Worm (Caenorhabditis elegans) whole organism, young adult: ENCODE data around the gene dao-3.

Experiments
- B0019.2 ChIP-seq: fragments of 200-800 bp; sonication (Bioruptor generic); conservative IDR thresholded peaks from 2 replicates; pipeline ENCODE4 v1.3.6; 2022; ENCODE audit warnings: missing genetic modification reagents, missing genetic modification characterization, missing compliant biosample characterization
- D2030.7 ChIP-seq: fragments of 200-800 bp; sonication (Bioruptor generic); IDR thresholded peaks from 2 replicates; pipeline ENCODE4 v1.3.6; 2022; ENCODE audit warnings: missing genetic modification reagents, missing genetic modification characterization, missing compliant biosample characterization
- F22D6.2 ChIP-seq: sonication (generic microtip); optimal IDR thresholded peaks from 2 replicates; lab custom pipeline; 2016; ENCODE audit warnings: mild to moderate bottlenecking, missing genetic modification characterization, missing compliant biosample characterization
- F23B12.7 ChIP-seq: sonication (generic microtip); optimal IDR thresholded peaks from 2 replicates; lab custom pipeline; 2017; ENCODE audit warnings: missing genetic modification characterization, mild to moderate bottlenecking, missing compliant biosample characterization, antibody characterized with exemption, moderate library complexity; ENCODE audit not compliant: insufficient read depth
- K11D2.4 ChIP-seq: fragments of 200-800 bp; sonication (Bioruptor generic); IDR thresholded peaks from 2 replicates; pipeline ENCODE4 v1.3.6; 2022; ENCODE audit warnings: missing genetic modification reagents, missing genetic modification characterization, missing compliant biosample characterization
- T26A5.8 ChIP-seq: sonication (generic microtip); optimal IDR thresholded peaks from 2 replicates; lab custom pipeline; 2016; ENCODE audit warnings: missing genetic modification characterization, missing compliant biosample characterization
- Y53F4B.3 ChIP-seq: fragments of 200-800 bp; sonication (Bioruptor generic); IDR thresholded peaks from 2 replicates; pipeline ENCODE4 v1.3.6; 2022; ENCODE audit warnings: missing genetic modification reagents, missing genetic modification characterization, missing compliant biosample characterization
- ZK185.1 ChIP-seq: sonication (generic microtip); optimal IDR thresholded peaks from 2 replicates; lab custom pipeline; 2016; ENCODE audit warnings: mild to moderate bottlenecking, missing genetic modification characterization, missing compliant biosample characterization; ENCODE audit not compliant: poor library complexity, severe bottlenecking
- ama-1 ChIP-seq, 3 experiments: fragments of 150-350 bp in 1 of 3; sonication (generic microtip) in 2 of 3; optimal IDR thresholded peaks; 2 replicates each; lab custom pipeline; 2014 to 2018; ENCODE audit warnings: missing biosample characterization in 2 of 3, missing genetic modification characterization in 2 of 3, missing genetic modification reagents in 2 of 3
- bed-1 ChIP-seq: fragments of 200-800 bp; sonication (Bioruptor generic); IDR thresholded peaks from 2 replicates; pipeline ENCODE4 v1.3.6; 2022; ENCODE audit warnings: missing genetic modification reagents, missing genetic modification characterization, missing compliant biosample characterization
- ccch-3 ChIP-seq: fragments of 200-800 bp; sonication (Bioruptor generic); optimal IDR thresholded peaks from 2 replicates; lab custom pipeline; 2018; ENCODE audit warnings: mild to moderate bottlenecking, missing genetic modification characterization, missing compliant biosample characterization
- ceh-27 ChIP-seq: fragments of 200-800 bp; sonication (Bioruptor generic); optimal IDR thresholded peaks from 2 replicates; lab custom pipeline; 2018; ENCODE audit warnings: mild to moderate bottlenecking, missing genetic modification characterization, moderate library complexity, missing compliant biosample characterization
- ceh-58 ChIP-seq: fragments of 200-800 bp; sonication (Bioruptor generic); IDR thresholded peaks from 2 replicates; pipeline ENCODE4 v1.3.6; 2022; ENCODE audit warnings: missing genetic modification characterization, missing compliant biosample characterization
- dox-1 ChIP-seq: fragments of 200-800 bp; sonication (Bioruptor generic); IDR thresholded peaks from 2 replicates; pipeline ENCODE4 v1.3.6; 2022; ENCODE audit warnings: missing genetic modification reagents, missing genetic modification characterization, missing compliant biosample characterization
- dpff-1 ChIP-seq: sonication (generic microtip); optimal IDR thresholded peaks from 2 replicates; lab custom pipeline; 2017; ENCODE audit warnings: mild to moderate bottlenecking, missing genetic modification characterization, missing compliant biosample characterization
- dpl-1 ChIP-seq: fragments of 150-350 bp; optimal IDR thresholded peaks from 2 replicates; lab custom pipeline; 2014; ENCODE audit warnings: missing biosample characterization, missing genetic modification reagents, missing genetic modification characterization
- fkh-3 ChIP-seq: sonication (generic microtip); optimal IDR thresholded peaks from 2 replicates; lab custom pipeline; 2016; ENCODE audit warnings: mild to moderate bottlenecking, missing genetic modification characterization, missing compliant biosample characterization
- hlh-26 ChIP-seq: fragments of 200-800 bp; sonication (Bioruptor generic); conservative IDR thresholded peaks from 2 replicates; pipeline ENCODE4 v1.3.6; 2022; ENCODE audit warnings: missing genetic modification reagents, missing genetic modification characterization, missing compliant biosample characterization
- hmg-1.2 ChIP-seq: fragments of 200-800 bp; sonication (Bioruptor generic); IDR thresholded peaks from 2 replicates; pipeline ENCODE4 v1.3.6; 2022; ENCODE audit warnings: missing genetic modification reagents, missing genetic modification characterization, missing compliant biosample characterization
- hmg-20 ChIP-seq: fragments of 200-800 bp; sonication (Bioruptor generic); IDR thresholded peaks from 2 replicates; pipeline ENCODE4 v1.3.6; 2022; ENCODE audit warnings: missing genetic modification reagents, missing genetic modification characterization, missing compliant biosample characterization
- let-526 ChIP-seq: fragments of 200-800 bp; sonication (Bioruptor generic); IDR thresholded peaks from 2 replicates; pipeline ENCODE4 v1.3.6; 2022; ENCODE audit warnings: missing genetic modification reagents, missing genetic modification characterization, missing compliant biosample characterization
- lin-35 ChIP-seq, 3 experiments: fragments of 150-350 bp in 2 of 3; sonication (generic microtip) in 1 of 3; optimal IDR thresholded peaks; 2 replicates each; lab custom pipeline; 2014 to 2018; ENCODE audit warnings: missing biosample characterization in 3 of 3, missing genetic modification characterization in 3 of 3, missing genetic modification reagents in 3 of 3
- lin-40 ChIP-seq: sonication (generic microtip); optimal IDR thresholded peaks from 2 replicates; lab custom pipeline; 2016; ENCODE audit warnings: missing genetic modification characterization, mild to moderate bottlenecking, missing compliant biosample characterization, missing genotype, missing genetic modification reagents
- lsl-1 ChIP-seq: fragments of 200-800 bp; sonication (Bioruptor generic); optimal IDR thresholded peaks from 2 replicates; lab custom pipeline; 2018; ENCODE audit warnings: mild to moderate bottlenecking, missing genetic modification characterization, moderate library complexity, missing compliant biosample characterization
- lsy-27 ChIP-seq: sonication (generic microtip); optimal IDR thresholded peaks from 2 replicates; lab custom pipeline; 2017; ENCODE audit warnings: missing genetic modification characterization, mild to moderate bottlenecking, missing compliant biosample characterization, antibody characterized with exemption, missing genotype, borderline replicate concordance; ENCODE audit not compliant: insufficient read depth
- madf-6 ChIP-seq: fragments of 200-800 bp; sonication (Bioruptor generic); IDR thresholded peaks from 2 replicates; pipeline ENCODE4 v1.3.6; 2022; ENCODE audit warnings: missing genetic modification reagents, missing genetic modification characterization, missing compliant biosample characterization
- madf-8 ChIP-seq: fragments of 200-800 bp; sonication (Bioruptor generic); conservative IDR thresholded peaks from 2 replicates; pipeline ENCODE4 v1.3.6; 2022; ENCODE audit warnings: missing genetic modification reagents, missing genetic modification characterization, missing compliant biosample characterization
- mcd-1 ChIP-seq: fragments of 200-800 bp; sonication (Bioruptor generic); IDR thresholded peaks from 2 replicates; pipeline ENCODE4 v1.3.6; 2022; ENCODE audit warnings: missing genetic modification reagents, missing genetic modification characterization, missing compliant biosample characterization
- nfya-1 ChIP-seq: sonication (generic microtip); optimal IDR thresholded peaks from 2 replicates; lab custom pipeline; 2017; ENCODE audit warnings: antibody characterized with exemption, missing compliant biosample characterization, missing genetic modification characterization, borderline replicate concordance; ENCODE audit not compliant: insufficient read depth
- nfya-2 ChIP-seq: fragments of 200-800 bp; sonication (Bioruptor generic); IDR thresholded peaks from 2 replicates; pipeline ENCODE4 v1.3.6; 2022; ENCODE audit warnings: missing genetic modification reagents, missing genetic modification characterization, missing compliant biosample characterization
- nfyb-1 ChIP-seq: fragments of 200-800 bp; sonication (Bioruptor generic); IDR thresholded peaks from 2 replicates; pipeline ENCODE4 v1.3.6; 2022; ENCODE audit warnings: missing genetic modification reagents, missing genetic modification characterization, missing compliant biosample characterization
- nhr-179 ChIP-seq: sonication (generic microtip); optimal IDR thresholded peaks from 2 replicates; lab custom pipeline; 2016; ENCODE audit warnings: mild to moderate bottlenecking, missing genetic modification characterization, missing compliant biosample characterization
- nhr-27 ChIP-seq: fragments of 200-800 bp; sonication (Bioruptor generic); optimal IDR thresholded peaks from 2 replicates; lab custom pipeline; 2018; ENCODE audit warnings: mild to moderate bottlenecking, missing genetic modification characterization, moderate library complexity, missing compliant biosample characterization
- nhr-90 ChIP-seq: sonication (generic microtip); optimal IDR thresholded peaks from 2 replicates; lab custom pipeline; 2016; ENCODE audit warnings: missing genotype, mild to moderate bottlenecking, missing genetic modification characterization, missing compliant biosample characterization
- pbrm-1 ChIP-seq: fragments of 200-800 bp; sonication (Bioruptor generic); IDR thresholded peaks from 2 replicates; pipeline ENCODE4 v1.3.6; 2022; ENCODE audit warnings: missing genetic modification reagents, missing genetic modification characterization, missing compliant biosample characterization
- rcor-1 ChIP-seq: fragments of 200-800 bp; sonication (Bioruptor generic); IDR thresholded peaks from 2 replicates; pipeline ENCODE4 v1.3.6; 2022; ENCODE audit warnings: missing genetic modification reagents, missing genetic modification characterization, missing compliant biosample characterization
- snpc-1.1 ChIP-seq: sonication (generic microtip); optimal IDR thresholded peaks from 2 replicates; lab custom pipeline; 2017; ENCODE audit warnings: missing genetic modification characterization, mild to moderate bottlenecking, missing compliant biosample characterization, antibody characterized with exemption, moderate library complexity, missing genotype, missing genetic modification reagents; ENCODE audit not compliant: insufficient read depth
- snpc-1.3 ChIP-seq: sonication (generic microtip); optimal IDR thresholded peaks from 2 replicates; lab custom pipeline; 2017; ENCODE audit warnings: missing genetic modification characterization, mild to moderate bottlenecking, missing compliant biosample characterization, antibody characterized with exemption, moderate library complexity, missing genotype, missing genetic modification reagents; ENCODE audit not compliant: insufficient read depth
- somi-1 ChIP-seq: fragments of 200-800 bp; sonication (Bioruptor generic); optimal IDR thresholded peaks from 2 replicates; lab custom pipeline; 2018; ENCODE audit warnings: mild to moderate bottlenecking, missing genetic modification characterization, missing compliant biosample characterization
- sptf-2 ChIP-seq: fragments of 200-800 bp; sonication (Bioruptor generic); optimal IDR thresholded peaks from 2 replicates; lab custom pipeline; 2018; ENCODE audit warnings: mild to moderate bottlenecking, missing genetic modification characterization, missing compliant biosample characterization
- xnd-1 ChIP-seq: sonication (generic microtip); optimal IDR thresholded peaks from 2 replicates; lab custom pipeline; 2016; ENCODE audit warnings: missing genotype, missing genetic modification reagents, missing genetic modification characterization, missing compliant biosample characterization
- zfh-2 ChIP-seq: fragments of 200-800 bp; sonication (Bioruptor generic); conservative IDR thresholded peaks from 2 replicates; pipeline ENCODE4 v1.3.6; 2022; ENCODE audit warnings: missing genetic modification reagents, missing genetic modification characterization, missing compliant biosample characterization
- ztf-18 ChIP-seq: sonication (generic microtip); optimal IDR thresholded peaks from 2 replicates; lab custom pipeline; 2016; ENCODE audit warnings: missing genotype, mild to moderate bottlenecking, missing genetic modification characterization, missing compliant biosample characterization
- ztf-22 ChIP-seq: fragments of 200-800 bp; sonication (Bioruptor generic); optimal IDR thresholded peaks from 2 replicates; lab custom pipeline; 2018; ENCODE audit warnings: mild to moderate bottlenecking, missing genetic modification characterization, moderate library complexity, missing compliant biosample characterization
- ztf-28 ChIP-seq: fragments of 200-800 bp; sonication (Bioruptor generic); IDR thresholded peaks from 2 replicates; pipeline ENCODE4 v1.3.6; 2022; ENCODE audit warnings: missing genetic modification reagents, missing genetic modification characterization, missing compliant biosample characterization

The dao-3 gene

DNA sequence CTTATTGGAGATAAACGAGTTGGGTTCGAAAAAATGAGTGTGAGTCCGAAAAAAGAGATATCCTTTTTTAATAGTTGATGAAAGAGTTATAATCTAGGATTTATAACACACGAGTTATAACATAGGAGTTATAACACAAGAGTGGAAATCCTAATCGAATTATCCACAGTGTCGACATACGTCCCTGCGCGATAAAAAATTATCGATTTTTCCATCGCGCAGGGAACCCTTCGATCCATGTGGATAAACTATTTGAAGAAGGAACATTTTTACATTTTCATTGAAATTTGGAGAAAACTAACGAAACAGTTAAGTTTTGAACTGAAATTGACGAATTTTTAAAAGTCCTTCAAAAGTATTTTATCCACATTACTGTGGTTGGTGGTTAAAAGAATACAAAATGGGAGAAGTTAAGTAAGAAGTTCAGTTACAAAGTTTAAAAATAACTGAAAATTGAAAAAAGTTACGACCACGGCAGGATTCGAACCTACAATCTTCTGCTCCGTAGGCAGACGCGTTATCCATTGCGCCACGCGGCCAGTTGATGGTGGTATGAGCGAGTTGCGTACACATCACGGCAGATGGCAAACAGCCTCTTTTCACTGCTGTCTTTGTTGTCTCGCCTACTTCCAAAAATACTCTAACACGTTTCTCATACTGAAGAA, 50.0 kb downstream of the dao-3 start (continued):
- TF ChIP-seq lsl-1 (GFP tag; lab: Kevin White, UChicago) = peak; percentile 15
- TF ChIP-seq ztf-18 = peak; percentile 80
- TF ChIP-seq lin-35 (GFP tag; optimal IDR thresholded peaks at IDR 0.05; lab: Kevin White, UChicago) = peak in 2 of 3 experiments; percentile 93 to 98
- TF ChIP-seq fkh-3 (tag; lab: Kevin White, UChicago) = peak; percentile 36
- peak; percentile 57; the same call in 1 of the 2 replicates for TF ChIP-seq Y53F4B.3 (GFP tag; lab: Robert Waterston, UW)
- TF ChIP-seq ceh-27 (GFP tag; lab: Kevin White, UChicago) = peak; percentile 95
- TF ChIP-seq T26A5.8 (tag; lab: Kevin White, UChicago) = peak; percentile 60
- no peak for TF ChIP-seq xnd-1 (tag; lab: Kevin White, UChicago)
- TF ChIP-seq dox-1 (GFP tag; lab: Robert Waterston, UW) = peak; percentile 96
- peak; percentile 97 for TF ChIP-seq somi-1 (GFP tag; lab: Kevin White, UChicago)
- TF ChIP-seq F23B12.7 = peak; percentile 97
- peak; percentile 97 for TF ChIP-seq dpff-1 (tag; lab: Kevin White, UChicago)
- peak; percentile 14 for TF ChIP-seq sptf-2 (GFP tag; lab: Kevin White, UChicago)
- no peak for TF ChIP-seq hlh-26 (GFP tag; lab: Robert Waterston, UW)
- TF ChIP-seq bed-1 = no peak
- TF ChIP-seq hmg-20 (GFP tag; lab: Robert Waterston, UW) = peak; percentile 94
- peak; percentile 8 for TF ChIP-seq snpc-1.3 (tag; lab: Kevin White, UChicago)
- TF ChIP-seq let-526 (GFP tag; lab: Robert Waterston, UW) = peak; percentile 87
- peak; percentile 96 for TF ChIP-seq nhr-90 (tag; lab: Kevin White, UChicago)
- TF ChIP-seq mcd-1 (GFP tag; lab: Robert Waterston, UW) = peak; percentile 81
- TF ChIP-seq lin-40 (tag; lab: Kevin White, UChicago) = peak; percentile 100
- TF ChIP-seq madf-8 = no peak
- TF ChIP-seq nhr-179 (tag; lab: Kevin White, UChicago) = peak; percentile 88
- peak; percentile 71 for TF ChIP-seq zfh-2 (GFP tag; lab: Robert Waterston, UW)
- TF ChIP-seq hmg-1.2 (GFP tag; lab: Robert Waterston, UW) = peak; percentile 75
- TF ChIP-seq nfya-2 (GFP tag; lab: Robert Waterston, UW) = no peak
- TF ChIP-seq B0019.2 (GFP tag; lab: Robert Waterston, UW) = 0 out of 2 replicates have a peak, but pooled peaks have one; percentile 5
- TF ChIP-seq nfyb-1 (GFP tag; lab: Robert Waterston, UW) = peak; percentile 98
- TF ChIP-seq D2030.7 = peak; percentile 69; the same call in 1 of the 2 replicates
- TF ChIP-seq madf-6 (GFP tag; lab: Robert Waterston, UW) = peak; percentile 49
- peak; percentile 85 for TF ChIP-seq lsy-27
- TF ChIP-seq F22D6.2 (tag; lab: Kevin White, UChicago) = peak; percentile 96
- TF ChIP-seq ztf-28 (GFP tag; lab: Robert Waterston, UW) = peak; percentile 87
- peak; percentile 91 for TF ChIP-seq ccch-3
- 0 out of 2 replicates have a peak, but pooled peaks have one; percentile 45 for TF ChIP-seq ceh-58
- peak; percentile 89 for TF ChIP-seq pbrm-1
- TF ChIP-seq dpl-1 (GFP tag; lab: Kevin White, UChicago) = peak; percentile 10
- TF ChIP-seq nfya-1 (tag; lab: Kevin White, UChicago) = no peak
- TF ChIP-seq ztf-22 = peak; percentile 95
- TF ChIP-seq snpc-1.1 (tag; lab: Kevin White, UChicago) = peak; percentile 34
- TF ChIP-seq ama-1 (optimal IDR thresholded peaks at IDR 0.05; lab: Kevin White, UChicago) = no peak
- TF ChIP-seq ama-1 (GFP tag; optimal IDR thresholded peaks at IDR 0.05; lab: Kevin White, UChicago) = peak; percentile 40 to 84
- peak; percentile 97 for TF ChIP-seq ZK185.1 (tag; lab: Kevin White, UChicago)
- peak; percentile 98 for TF ChIP-seq K11D2.4
- peak; percentile 97 for TF ChIP-seq rcor-1 (GFP tag; lab: Robert Waterston, UW)
- TF ChIP-seq nhr-27 (tag; lab: Kevin White, UChicago) = peak; percentile 60
